Fruit fly (Drosophila melanogaster) whole organism, embryonic: ENCODE measurements around the gene CG14339.

Experiments used
- CG10543 ChIP-seq: fragments of 200-800 bp; sonication (Bioruptor generic); optimal IDR thresholded peaks from 3 replicates; lab custom pipeline; 2017; ENCODE audit warnings: missing biosample characterization, mild to moderate bottlenecking, missing genetic modification characterization, moderate library complexity
- CG11723 ChIP-seq: fragments of 200-800 bp; sonication (Bioruptor generic); optimal IDR thresholded peaks from 2 replicates; lab custom pipeline; 2017; ENCODE audit warnings: missing biosample characterization, mild to moderate bottlenecking, missing genetic modification characterization
- CG13624 ChIP-seq: fragments of 200-800 bp; sonication (Bioruptor generic); optimal IDR thresholded peaks from 2 replicates; lab custom pipeline; 2016; ENCODE audit warnings: missing biosample characterization, missing genetic modification characterization
- CG14050 ChIP-seq: fragments of 200-800 bp; sonication (Bioruptor generic); IDR thresholded peaks from 3 replicates; pipeline ENCODE4 v1.3.6; 2022; ENCODE audit warnings: missing biosample characterization, missing genetic modification characterization
- CG17361 ChIP-seq: fragments of 200-800 bp; sonication (Bioruptor generic); IDR thresholded peaks from 3 replicates; pipeline ENCODE4 v1.3.6; 2022; ENCODE audit warnings: missing biosample characterization, missing genetic modification characterization
- CG18011 ChIP-seq: fragments of 200-800 bp; sonication (Bioruptor generic); optimal IDR thresholded peaks from 2 replicates; lab custom pipeline; 2017; ENCODE audit warnings: missing biosample characterization, missing genetic modification characterization, mild to moderate bottlenecking, moderate library complexity, missing genotype
- CG2712 ChIP-seq: fragments of 200-800 bp; optimal IDR thresholded peaks from 3 replicates; lab custom pipeline; 2019; ENCODE audit warnings: missing biosample characterization, mild to moderate bottlenecking, missing genetic modification characterization, moderate library complexity
- CG3407 ChIP-seq: fragments of 200-800 bp; sonication (Bioruptor generic); optimal IDR thresholded peaks from 2 replicates; lab custom pipeline; 2018; ENCODE audit warnings: missing biosample characterization, mild to moderate bottlenecking, missing genetic modification characterization
- CG4360 ChIP-seq: fragments of 200-800 bp; sonication (Bioruptor generic); IDR thresholded peaks from 2 replicates; pipeline ENCODE4 v1.3.6; 2022; ENCODE audit warnings: missing biosample characterization, missing genetic modification characterization
- CG4707 ChIP-seq: fragments of 200-800 bp; sonication (Bioruptor generic); optimal IDR thresholded peaks from 2 replicates; lab custom pipeline; 2018; ENCODE audit warnings: missing biosample characterization, mild to moderate bottlenecking, missing genetic modification characterization, moderate library complexity
- CG5180 ChIP-seq: fragments of 200-800 bp; sonication (Bioruptor generic); optimal IDR thresholded peaks from 3 replicates; lab custom pipeline; 2017; ENCODE audit warnings: missing biosample characterization, missing genetic modification characterization, mild to moderate bottlenecking, moderate library complexity, missing genetic modification reagents
- CG6689 ChIP-seq: fragments of 200-800 bp; sonication (Bioruptor generic); IDR thresholded peaks from 2 replicates; pipeline ENCODE4 v1.3.6; 2022; ENCODE audit warnings: missing biosample characterization, missing genetic modification characterization
- CG6791 ChIP-seq: fragments of 200-800 bp; sonication (Bioruptor generic); IDR thresholded peaks from 3 replicates; pipeline ENCODE4 v1.3.6; 2022; ENCODE audit warnings: missing biosample characterization, missing genetic modification characterization; ENCODE audit not compliant: partially characterized antibody
- CG7745 ChIP-seq: fragments of 200-800 bp; sonication (Bioruptor generic); optimal IDR thresholded peaks from 2 replicates; lab custom pipeline; 2018; ENCODE audit warnings: missing biosample characterization, mild to moderate bottlenecking, missing genetic modification characterization, moderate library complexity
- CG7839 ChIP-seq: fragments of 200-800 bp; sonication (Bioruptor generic); optimal IDR thresholded peaks from 3 replicates; lab custom pipeline; 2018; ENCODE audit warnings: missing biosample characterization, mild to moderate bottlenecking, missing genetic modification characterization, moderate library complexity
- CG8359 ChIP-seq: fragments of 200-800 bp; sonication (Bioruptor generic); optimal IDR thresholded peaks from 2 replicates; lab custom pipeline; 2017; ENCODE audit warnings: missing biosample characterization, mild to moderate bottlenecking, missing genetic modification characterization, borderline replicate concordance
- CoRest ChIP-seq: fragments of 200-800 bp; sonication (Bioruptor generic); optimal IDR thresholded peaks from 3 replicates; lab custom pipeline; 2018; ENCODE audit warnings: missing biosample characterization, mild to moderate bottlenecking, missing genetic modification characterization, moderate library complexity
- D19A ChIP-seq: fragments of 200-800 bp; optimal IDR thresholded peaks from 3 replicates; lab custom pipeline; 2019; ENCODE audit warnings: missing biosample characterization, mild to moderate bottlenecking, missing genetic modification characterization, moderate library complexity
- Dip2 ChIP-seq: fragments of 200-800 bp; sonication (Bioruptor generic); IDR thresholded peaks from 2 replicates; pipeline ENCODE4 v1.3.6; 2022; ENCODE audit warnings: missing biosample characterization, missing genetic modification characterization
- HLHmδ ChIP-seq: fragments of 200-800 bp; sonication (Bioruptor generic); optimal IDR thresholded peaks from 2 replicates; lab custom pipeline; 2018; ENCODE audit warnings: missing biosample characterization, mild to moderate bottlenecking, missing genetic modification characterization, moderate library complexity
- HmgD ChIP-seq: fragments of 200-800 bp; sonication (Bioruptor generic); optimal IDR thresholded peaks from 3 replicates; lab custom pipeline; 2016; ENCODE audit warnings: missing biosample characterization, missing genetic modification characterization
- Hmr ChIP-seq: fragments of 200-800 bp; sonication (Bioruptor generic); optimal IDR thresholded peaks from 3 replicates; lab custom pipeline; 2017; ENCODE audit warnings: mild to moderate bottlenecking, missing biosample characterization, missing genetic modification reagents, missing genetic modification characterization
- NC2β ChIP-seq: fragments of 200-800 bp; sonication (Bioruptor generic); optimal IDR thresholded peaks from 2 replicates; lab custom pipeline; 2016; ENCODE audit warnings: missing biosample characterization, missing genetic modification characterization
- Neu2 ChIP-seq: fragments of 200-800 bp; sonication (Bioruptor generic); optimal IDR thresholded peaks from 3 replicates; lab custom pipeline; 2016; ENCODE audit warnings: missing biosample characterization, missing genetic modification characterization, borderline replicate concordance
- Sin3A ChIP-seq: fragments of >200 bp; optimal IDR thresholded peaks from 2 replicates; lab custom pipeline; 2018
- Sox102F ChIP-seq: fragments of 200-800 bp; sonication (Bioruptor generic); optimal IDR thresholded peaks from 2 replicates; lab custom pipeline; 2018; ENCODE audit warnings: missing biosample characterization, mild to moderate bottlenecking, missing genetic modification characterization, moderate library complexity
- Spps ChIP-seq: fragments of 200-800 bp; sonication (Bioruptor generic); optimal IDR thresholded peaks from 2 replicates; lab custom pipeline; 2018; ENCODE audit warnings: missing biosample characterization, mild to moderate bottlenecking, missing genetic modification characterization
- Ssrp ChIP-seq: fragments of 200-800 bp; sonication (Bioruptor generic); optimal IDR thresholded peaks from 2 replicates; lab custom pipeline; 2018; ENCODE audit warnings: missing biosample characterization, mild to moderate bottlenecking, missing genetic modification characterization, moderate library complexity
- ara ChIP-seq: fragments of 200-800 bp; sonication (Bioruptor generic); IDR thresholded peaks from 2 replicates; pipeline ENCODE4 v1.3.6; 2022; ENCODE audit warnings: missing biosample characterization, missing genetic modification characterization
- ato ChIP-seq: fragments of 200-800 bp; sonication (Bioruptor generic); IDR thresholded peaks from 2 replicates; pipeline ENCODE4 v1.3.6; 2022; ENCODE audit warnings: missing biosample characterization, missing genetic modification characterization; ENCODE audit not compliant: partially characterized antibody
- br ChIP-seq: fragments of >200 bp; optimal IDR thresholded peaks from 2 replicates; lab custom pipeline; 2017
- chif ChIP-seq, 2 experiments: fragments of 200-800 bp; sonication (Bioruptor generic); optimal IDR thresholded peaks; 3 replicates each; lab custom pipeline; 2016; ENCODE audit warnings: missing biosample characterization in 2 of 2, missing genetic modification characterization in 2 of 2
- dmrt11E ChIP-seq: fragments of 200-800 bp; sonication (Bioruptor generic); optimal IDR thresholded peaks from 3 replicates; lab custom pipeline; 2018; ENCODE audit warnings: missing biosample characterization, mild to moderate bottlenecking, missing genetic modification characterization, moderate library complexity
- en ChIP-seq: fragments of 200-800 bp; sonication (Bioruptor generic); optimal IDR thresholded peaks from 2 replicates; lab custom pipeline; 2016; ENCODE audit warnings: missing biosample characterization, missing genetic modification characterization
- fd64A ChIP-seq: fragments of 200-800 bp; sonication (Bioruptor generic); optimal IDR thresholded peaks from 3 replicates; lab custom pipeline; 2018; ENCODE audit warnings: missing biosample characterization, mild to moderate bottlenecking, missing genetic modification characterization
- grn ChIP-seq: fragments of 200-800 bp; sonication (Bioruptor generic); optimal IDR thresholded peaks from 3 replicates; lab custom pipeline; 2017; ENCODE audit warnings: missing biosample characterization, missing genetic modification characterization
- gsb ChIP-seq: fragments of 200-800 bp; sonication (Bioruptor generic); IDR thresholded peaks from 2 replicates; pipeline ENCODE4 v1.3.6; 2022; ENCODE audit warnings: missing biosample characterization, missing genetic modification characterization
- hb ChIP-seq: fragments of 200-800 bp; sonication (Bioruptor generic); IDR thresholded peaks from 3 replicates; pipeline ENCODE4 v1.3.6; 2022; ENCODE audit warnings: missing biosample characterization, missing genetic modification characterization; ENCODE audit not compliant: partially characterized antibody
- lmd ChIP-seq: fragments of 200-800 bp; sonication (Bioruptor generic); IDR thresholded peaks from 2 replicates; pipeline ENCODE4 v1.3.6; 2022; ENCODE audit warnings: missing biosample characterization, missing genetic modification characterization
- lov ChIP-seq, 2 experiments: fragments of 200-800 bp in 1 of 2; fragments of >200 bp in 1 of 2; sonication (Bioruptor generic) in 1 of 2; IDR thresholded peaks in 1 of 2; optimal IDR thresholded peaks in 1 of 2; 2 replicates in 1 of 2; 3 replicates in 1 of 2; pipeline versions ENCODE4 v1.3.6 to Lab custom; 2017 to 2022; ENCODE audit warnings: missing biosample characterization in 1 of 2, missing genetic modification characterization in 1 of 2
- luna ChIP-seq: fragments of 200-800 bp; sonication (Bioruptor generic); optimal IDR thresholded peaks from 2 replicates; lab custom pipeline; 2016; ENCODE audit warnings: missing biosample characterization, missing genetic modification characterization
- nmo ChIP-seq: fragments of 200-800 bp; sonication (Bioruptor generic); optimal IDR thresholded peaks from 2 replicates; lab custom pipeline; 2018; ENCODE audit warnings: missing biosample characterization, mild to moderate bottlenecking, missing genetic modification characterization, moderate library complexity
- run ChIP-seq: fragments of 200-800 bp; sonication (Bioruptor generic); optimal IDR thresholded peaks from 3 replicates; lab custom pipeline; 2018; ENCODE audit warnings: missing biosample characterization, mild to moderate bottlenecking, missing genetic modification characterization
- slou ChIP-seq: fragments of 200-800 bp; sonication (Bioruptor generic); optimal IDR thresholded peaks from 3 replicates; lab custom pipeline; 2016; ENCODE audit warnings: missing biosample characterization, missing genetic modification characterization
- sob ChIP-seq: fragments of 200-800 bp; sonication (Bioruptor generic); IDR thresholded peaks from 2 replicates; pipeline ENCODE4 v1.3.6; 2022; ENCODE audit warnings: missing biosample characterization, missing genetic modification characterization
- sr ChIP-seq: fragments of 200-800 bp; sonication (Bioruptor generic); IDR thresholded peaks from 3 replicates; pipeline ENCODE4 v1.3.6; 2022; ENCODE audit warnings: missing biosample characterization, missing genetic modification characterization
- tgo ChIP-seq: fragments of 200-800 bp; sonication (Bioruptor generic); IDR thresholded peaks from 3 replicates; pipeline ENCODE4 v1.3.6; 2022; ENCODE audit warnings: missing biosample characterization, missing genetic modification characterization
- ttk ChIP-seq: fragments of 200-800 bp; sonication (Bioruptor generic); IDR thresholded peaks from 2 replicates; pipeline ENCODE4 v2.1.2; 2022; ENCODE audit warnings: missing biosample characterization, missing genetic modification characterization
- vvl ChIP-seq: fragments of 200-800 bp; sonication (Bioruptor generic); IDR thresholded peaks from 2 replicates; pipeline ENCODE4 v1.3.6; 2022; ENCODE audit warnings: missing biosample characterization, missing genetic modification characterization
- wek ChIP-seq: fragments of 200-800 bp; sonication (Bioruptor generic); optimal IDR thresholded peaks from 3 replicates; lab custom pipeline; 2018; ENCODE audit warnings: missing biosample characterization, mild to moderate bottlenecking, missing genetic modification characterization, moderate library complexity

Gene CG14339

DNA sequence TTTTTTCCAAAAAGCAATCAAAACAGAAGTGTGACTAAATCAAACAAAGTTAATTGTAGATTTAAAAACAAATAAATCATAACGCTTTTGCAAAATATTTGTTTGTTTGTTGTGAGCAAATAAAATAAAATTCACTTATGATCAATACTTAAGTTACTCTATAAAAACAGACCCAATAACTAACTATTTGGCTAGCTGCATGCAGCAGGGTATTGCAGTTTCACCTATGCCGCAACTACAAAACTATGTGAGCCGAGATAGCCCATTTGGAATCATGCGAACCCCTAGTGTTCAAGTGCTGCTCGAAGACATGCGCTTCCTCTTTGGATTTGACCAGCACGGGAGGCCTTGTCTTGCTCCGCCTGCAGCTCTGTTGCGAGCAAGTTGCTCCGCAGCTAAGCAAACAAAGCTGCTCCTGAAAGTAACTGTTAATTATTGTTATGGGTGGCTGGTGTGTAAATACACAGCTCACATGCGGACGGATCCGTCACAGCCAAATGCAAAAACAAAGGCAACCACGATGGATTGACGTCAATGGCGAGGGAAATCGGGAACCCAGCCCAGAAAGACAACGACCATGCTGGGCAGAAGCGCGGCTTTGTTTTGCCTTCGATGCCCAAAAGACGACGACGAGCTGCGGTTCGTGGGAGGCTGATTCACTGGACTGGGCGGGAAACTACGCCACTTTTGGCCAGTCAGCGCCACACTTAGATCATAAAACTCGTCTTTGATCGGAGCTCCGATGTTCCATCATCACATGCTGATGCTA is 13.8 kb downstream of the CG14339 start (continued):
- TF ChIP-seq CG10543, result peak; percentile 35
- TF ChIP-seq NC2β, result no peak
- TF ChIP-seq luna (GFP tag; lab: Kevin White, UChicago), result no peak
- TF ChIP-seq sob (GFP tag; lab: Robert Waterston, UW), result no peak
- no peak for TF ChIP-seq Dip2 (GFP tag; lab: Robert Waterston, UW)
- TF ChIP-seq ato (GFP tag; lab: Robert Waterston, UW), result no peak
- TF ChIP-seq Sin3A (lab: Kevin White, UChicago), result no peak
- no peak for TF ChIP-seq run (tag; lab: Kevin White, UChicago)
- TF ChIP-seq Ssrp, result no peak
- TF ChIP-seq CG3407 (GFP tag; lab: Kevin White, UChicago), result no peak
- TF ChIP-seq ara (GFP tag; lab: Robert Waterston, UW), result no peak
- no peak for TF ChIP-seq CG18011 (GFP tag; lab: Kevin White, UChicago)
- no peak for TF ChIP-seq grn (GFP tag; lab: Kevin White, UChicago)
- no peak for TF ChIP-seq CG14050 (GFP tag; lab: Robert Waterston, UW)
- TF ChIP-seq Spps (tag; lab: Kevin White, UChicago), result no peak
- no peak for TF ChIP-seq chif (GFP tag; optimal IDR thresholded peaks at IDR 0.05; lab: Kevin White, UChicago)
- no peak for TF ChIP-seq gsb (GFP tag; lab: Robert Waterston, UW)
- no peak for TF ChIP-seq hb (GFP tag; lab: Robert Waterston, UW)
- no peak for TF ChIP-seq br (lab: Kevin White, UChicago)
- no peak for TF ChIP-seq CG4707 (GFP tag; lab: Kevin White, UChicago)
- TF ChIP-seq vvl (GFP tag; lab: Robert Waterston, UW), result no peak
- no peak for TF ChIP-seq HmgD (GFP tag; lab: Kevin White, UChicago)
- no peak for TF ChIP-seq dmrt11E
- no peak for TF ChIP-seq CG11723 (GFP tag; lab: Kevin White, UChicago)
- TF ChIP-seq CG5180 (GFP tag; lab: Kevin White, UChicago), result no peak
- TF ChIP-seq CG17361, result 0 out of 3 replicates have a peak, but pooled peaks have one; percentile 32
- peak; percentile 4 for TF ChIP-seq CG2712 (tag; lab: Kevin White, UChicago)
- no peak for TF ChIP-seq CG8359 (GFP tag; lab: Kevin White, UChicago)
- TF ChIP-seq CG4360 (GFP tag; lab: Robert Waterston, UW), result no peak
- TF ChIP-seq CG6791 (GFP tag; lab: Robert Waterston, UW), result no peak
- no peak for TF ChIP-seq sr (GFP tag; lab: Robert Waterston, UW)
- TF ChIP-seq tgo (GFP tag; lab: Robert Waterston, UW), result no peak
- no peak for TF ChIP-seq ttk
- no peak for TF ChIP-seq lmd (GFP tag; lab: Robert Waterston, UW)
- TF ChIP-seq Neu2 (GFP tag; lab: Kevin White, UChicago), result no peak
- TF ChIP-seq CG7745 (tag; lab: Kevin White, UChicago), result no peak
- no peak for TF ChIP-seq nmo
- TF ChIP-seq CG6689 (GFP tag; lab: Robert Waterston, UW), result no peak
- TF ChIP-seq CoRest (tag; lab: Kevin White, UChicago), result no peak
- no peak for TF ChIP-seq slou (GFP tag; lab: Kevin White, UChicago)
- no peak for TF ChIP-seq lov (optimal IDR thresholded peaks at IDR 0.05; lab: Kevin White, UChicago)
- no peak for TF ChIP-seq lov (GFP tag; IDR thresholded peaks at IDR 0.05; lab: Robert Waterston, UW)
- no peak for TF ChIP-seq Hmr (GFP tag; lab: Kevin White, UChicago)
- TF ChIP-seq Sox102F (GFP tag; lab: Kevin White, UChicago), result peak; percentile 22
- TF ChIP-seq CG13624, result no peak
- TF ChIP-seq fd64A, result no peak
- no peak for TF ChIP-seq HLHmδ (GFP tag; lab: Kevin White, UChicago)
- TF ChIP-seq wek (GFP tag; lab: Kevin White, UChicago), result peak; percentile 25
- TF ChIP-seq en (GFP tag; lab: Kevin White, UChicago), result no peak
- peak; percentile 76 for TF ChIP-seq D19A
- TF ChIP-seq CG7839 (tag; lab: Kevin White, UChicago), result no peak
